Worm (Caenorhabditis elegans): Measurements from ENCODE around the gene F58F12.3.

Gene F58F12.3

DNA sequence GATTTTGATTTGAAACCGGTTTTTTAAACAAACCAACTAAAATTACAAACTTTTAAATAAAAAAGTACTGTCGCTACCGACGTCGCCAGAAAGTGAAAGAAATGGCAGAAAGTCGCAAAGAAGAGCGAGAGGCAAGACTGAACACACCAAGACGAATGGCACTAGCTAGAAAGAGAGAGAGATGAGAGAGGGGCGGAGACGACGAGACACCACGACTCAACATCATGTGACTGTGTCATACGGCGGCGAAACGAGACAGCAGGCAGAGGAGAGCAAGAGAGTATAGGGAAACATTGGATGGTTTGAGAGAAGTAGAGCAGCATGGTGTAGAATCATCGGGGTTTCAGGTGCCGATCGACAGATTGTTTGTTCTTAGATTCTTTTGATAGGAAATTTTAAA lies 42.7 kb downstream of the F58F12.3 start (continued):
- TF ChIP-seq ceh-31 (tag; optimal IDR thresholded peaks at IDR 0.05): peak; percentile 75
- TF ChIP-seq ceh-2 (tag; optimal IDR thresholded peaks at IDR 0.05): peak; percentile 58
- TF ChIP-seq hlh-8 (tag; optimal IDR thresholded peaks at IDR 0.05): peak; percentile 36
- TF ChIP-seq zip-5 (tag; optimal IDR thresholded peaks at IDR 0.05): no peak
- TF ChIP-seq pha-4 (tag; optimal IDR thresholded peaks at IDR 0.05): no peak

DNA sequence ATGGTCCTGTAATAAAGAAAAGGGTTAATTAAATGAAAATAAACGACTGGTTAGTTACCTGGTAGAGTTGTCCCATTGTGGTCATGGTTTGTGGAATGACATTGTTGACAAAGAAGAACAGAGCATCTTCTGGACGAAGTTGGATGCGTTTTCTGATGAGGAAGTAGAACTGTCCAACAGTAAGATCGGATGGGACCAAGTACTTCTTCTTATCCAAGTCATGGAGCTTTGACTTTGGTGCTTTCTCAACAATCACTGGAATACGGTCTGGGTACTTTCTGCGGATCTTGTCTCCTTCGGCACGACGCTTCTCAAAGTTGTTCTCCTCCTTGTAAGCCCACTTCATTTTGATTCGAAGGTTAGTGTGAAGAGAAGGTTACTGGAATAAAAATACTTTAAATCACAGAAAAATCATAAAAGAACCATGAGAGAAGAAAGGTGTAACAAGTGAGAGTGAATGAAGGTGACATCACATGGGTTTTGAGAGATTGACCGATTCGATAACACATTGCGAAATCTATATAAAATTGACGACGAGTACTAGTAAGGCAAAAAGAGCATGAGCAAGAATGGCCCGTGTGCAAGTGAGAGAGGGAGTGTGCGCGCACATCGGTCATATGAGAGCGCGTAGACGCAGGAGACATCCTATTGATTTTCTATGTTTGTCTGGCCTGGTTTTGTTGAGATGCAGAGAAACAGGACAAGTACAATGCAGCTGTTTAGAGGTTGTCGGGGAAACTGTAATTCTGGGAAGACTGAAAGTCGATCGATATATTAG lies 43.6 kb downstream of the F58F12.3 start, which contains the start of gene lgg-1:
Gene lgg-1 (minus strand): TSS at position 379 of the 778 bp plus-strand sequence.
- TF ChIP-seq ceh-48 (tag; optimal IDR thresholded peaks at IDR 0.05) (peak; percentile 95), madf-2 (tag; optimal IDR thresholded peaks at IDR 0.05) (peak; percentile 43), ceh-18 (tag; optimal IDR thresholded peaks at IDR 0.05) (peak; percentile 24), unc-3 (GFP tag; conservative IDR thresholded peaks at IDR 0.05) (0 out of 2 replicates have a peak, but pooled peaks have one; percentile 31), unc-3 (tag; optimal IDR thresholded peaks at IDR 0.05) (no peak), hlh-30 (tag; optimal IDR thresholded peaks at IDR 0.05; ENCODE audit: insufficient read depth) (peak; percentile 89), unc-42 (tag; optimal IDR thresholded peaks at IDR 0.05) (no peak), odd-2 (tag; optimal IDR thresholded peaks at IDR 0.05) (no peak), sox-4 (tag; optimal IDR thresholded peaks at IDR 0.05) (no peak), nfya-1 (tag; optimal IDR thresholded peaks at IDR 0.05) (peak; percentile 39), elt-2 (tag; optimal IDR thresholded peaks at IDR 0.05) (no peak), unc-55 (GFP tag; optimal IDR thresholded peaks at IDR 0.05) (peak; percentile 2), hlh-6 (tag; optimal IDR thresholded peaks at IDR 0.05) (no peak), K02D7.2 (tag; optimal IDR thresholded peaks at IDR 0.05) (no peak), ceh-31 (tag; optimal IDR thresholded peaks at IDR 0.05) (peak; percentile 24), fax-1 (tag; optimal IDR thresholded peaks at IDR 0.05) (no peak), pax-1 (tag; optimal IDR thresholded peaks at IDR 0.05) (peak; percentile 33), tbx-2 (tag; optimal IDR thresholded peaks at IDR 0.05) (peak; percentile 43)

DNA sequence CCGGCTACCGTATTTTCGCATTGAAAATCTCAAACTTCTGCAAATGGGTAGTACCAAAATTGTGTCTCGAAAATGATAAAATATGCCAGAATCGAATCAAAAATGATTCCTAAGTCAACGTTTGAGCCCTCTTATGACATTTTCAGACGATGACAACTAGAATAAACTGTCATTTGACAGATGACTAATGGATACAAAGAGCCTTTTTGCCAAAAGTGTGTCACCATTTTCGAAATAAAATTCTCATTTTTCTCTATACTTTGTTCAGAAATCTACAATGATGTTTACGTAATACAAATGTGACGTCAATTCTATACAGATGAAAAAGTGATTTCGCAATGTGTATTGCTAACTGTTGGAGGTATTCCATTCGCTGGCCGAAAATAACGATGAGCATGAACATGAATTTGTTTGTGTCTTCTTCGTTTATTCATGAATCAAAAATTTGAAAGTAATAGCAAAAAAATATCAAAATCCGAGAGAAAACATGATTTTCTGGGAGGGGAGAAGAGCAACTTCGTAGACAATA lies 44.5 kb downstream of the F58F12.3 start:
- TF ChIP-seq F13H6.1 (tag; optimal IDR thresholded peaks at IDR 0.05): no peak
- TF ChIP-seq ama-1 (optimal IDR thresholded peaks at IDR 0.05): peak; percentile 77

DNA sequence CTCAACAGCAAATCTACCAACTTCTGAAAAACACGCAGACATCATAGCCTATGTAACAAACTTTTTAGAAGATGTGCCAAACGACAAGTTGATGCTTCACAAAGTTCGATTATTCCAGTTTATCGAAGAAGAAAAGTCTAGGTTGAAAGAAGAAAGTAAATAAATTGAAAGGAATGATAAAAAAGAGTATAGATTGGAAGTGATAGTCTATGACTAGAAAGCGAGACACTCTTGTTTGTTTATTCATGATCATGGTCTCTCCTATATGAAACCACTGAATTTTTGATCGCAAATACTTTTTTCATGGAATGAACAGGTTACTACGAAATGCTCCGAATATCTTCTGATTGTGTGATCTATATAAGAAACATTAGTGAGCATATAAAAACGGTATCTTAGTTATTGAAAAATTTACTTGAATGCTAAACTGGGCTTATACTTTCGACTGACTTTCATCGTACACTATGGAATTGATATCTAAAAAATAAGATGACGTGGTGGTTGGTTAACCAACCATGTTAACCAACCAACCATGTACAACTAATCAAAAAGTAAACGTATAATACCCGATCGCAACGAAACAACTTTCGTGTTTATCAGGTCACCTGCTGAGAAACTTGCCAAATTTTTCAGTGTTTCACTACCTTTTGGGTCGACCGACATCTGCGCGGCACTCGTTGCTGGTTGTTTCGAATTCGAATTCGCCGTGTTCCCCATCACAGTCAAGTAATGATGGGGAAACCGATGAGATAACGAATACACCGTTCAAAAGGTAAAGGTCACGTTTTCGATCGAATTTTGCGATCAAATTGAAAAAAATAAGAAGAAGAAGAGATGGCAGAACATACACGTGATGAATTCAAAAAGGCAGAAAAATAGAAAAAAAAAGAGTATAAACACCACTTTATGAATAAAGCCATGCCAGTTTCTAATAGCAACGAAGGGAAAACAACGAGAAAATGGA lies 45.6 kb downstream of the F58F12.3 start, which contains the start of gene C32D5.8:
Gene C32D5.8 (minus strand): TSS at position 770 of the 964 bp plus-strand sequence.
- TF ChIP-seq T23F11.4 (GFP tag; optimal IDR thresholded peaks at IDR 0.05): no peak
- TF ChIP-seq ceh-6 (GFP tag; optimal IDR thresholded peaks at IDR 0.05): no peak
- no peak for TF ChIP-seq fkh-6 (tag; optimal IDR thresholded peaks at IDR 0.05)
- TF ChIP-seq nfya-1 (tag; optimal IDR thresholded peaks at IDR 0.05): no peak
- no peak for TF ChIP-seq nhr-11 (tag; optimal IDR thresholded peaks at IDR 0.05)
- no peak for TF ChIP-seq nhr-232 (tag; optimal IDR thresholded peaks at IDR 0.05)
- TF ChIP-seq pqm-1 (tag; optimal IDR thresholded peaks at IDR 0.05): no peak

DNA sequence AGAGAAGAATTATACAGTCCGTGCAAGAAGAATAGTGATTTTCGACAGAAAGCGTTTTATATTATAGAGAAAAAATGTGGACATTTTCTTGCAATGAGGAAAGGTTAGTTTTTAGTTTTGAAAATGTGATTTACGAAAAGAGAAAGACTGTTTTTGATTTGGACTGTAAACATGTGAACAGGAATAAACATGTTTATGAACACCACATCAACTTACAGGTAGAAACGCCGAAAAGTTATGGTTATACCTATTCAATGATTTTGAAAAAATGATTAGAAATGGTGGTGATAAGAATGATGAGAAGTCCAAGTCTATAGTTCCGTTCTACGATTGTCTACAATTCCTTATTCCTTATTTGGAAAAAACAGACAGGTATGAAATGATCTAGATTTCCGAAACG lies 46.6 kb downstream of the F58F12.3 start:
- TF ChIP-seq lin-11 (tag; optimal IDR thresholded peaks at IDR 0.05) (no peak), fkh-6 (tag; optimal IDR thresholded peaks at IDR 0.05) (no peak), hlh-6 (tag; optimal IDR thresholded peaks at IDR 0.05) (no peak)

Data from whole organism, late embryonic.